Fruit fly (Drosophila melanogaster) whole organism, embryonic: Measurements from ENCODE around the gene HP1b.

Source experiments
- B-H2 ChIP-seq: fragments of 200-800 bp; sonication (Bioruptor generic); optimal IDR thresholded peaks from 2 replicates; lab custom pipeline; 2018; ENCODE audit warnings: missing biosample characterization, mild to moderate bottlenecking, missing genetic modification characterization
- Bgb ChIP-seq: fragments of 200-800 bp; sonication (Bioruptor generic); IDR thresholded peaks from 2 replicates; pipeline ENCODE4 v1.3.6; 2022; ENCODE audit warnings: missing biosample characterization, missing genetic modification characterization; ENCODE audit not compliant: partially characterized antibody
- CG1024 ChIP-seq: fragments of 200-800 bp; sonication (Bioruptor generic); IDR thresholded peaks from 2 replicates; pipeline ENCODE4 v1.3.6; 2022; ENCODE audit warnings: missing biosample characterization, missing genetic modification characterization
- CG10366 ChIP-seq: fragments of 200-800 bp; sonication (Bioruptor generic); IDR thresholded peaks from 2 replicates; pipeline ENCODE4 v1.3.6; 2022; ENCODE audit warnings: missing biosample characterization, missing genetic modification characterization
- CG11247 ChIP-seq: fragments of 200-800 bp; sonication (Bioruptor generic); IDR thresholded peaks from 2 replicates; pipeline ENCODE4 v1.3.6; 2022; ENCODE audit warnings: missing biosample characterization, missing genetic modification characterization
- CG11695 ChIP-seq: fragments of 200-800 bp; sonication (Bioruptor generic); IDR thresholded peaks from 3 replicates; pipeline ENCODE4 v1.3.6; 2022; ENCODE audit warnings: missing biosample characterization, missing genetic modification characterization
- CG12236 ChIP-seq: fragments of 200-800 bp; sonication (Bioruptor generic); optimal IDR thresholded peaks from 2 replicates; lab custom pipeline; 2016; ENCODE audit warnings: missing biosample characterization, missing genetic modification characterization
- CG12391 ChIP-seq: fragments of 200-800 bp; sonication (Bioruptor generic); optimal IDR thresholded peaks from 3 replicates; lab custom pipeline; 2018; ENCODE audit warnings: missing biosample characterization, mild to moderate bottlenecking, missing genetic modification characterization, moderate library complexity
- CG13894 ChIP-seq: fragments of 200-800 bp; sonication (Bioruptor generic); optimal IDR thresholded peaks from 3 replicates; lab custom pipeline; 2018; ENCODE audit warnings: missing biosample characterization, mild to moderate bottlenecking, missing genetic modification characterization, moderate library complexity
- CG1529 ChIP-seq: fragments of 200-800 bp; sonication (Bioruptor generic); optimal IDR thresholded peaks from 3 replicates; lab custom pipeline; 2018; ENCODE audit warnings: missing biosample characterization, missing genetic modification characterization
- CG15514 ChIP-seq: fragments of 200-800 bp; sonication (Bioruptor generic); optimal IDR thresholded peaks from 3 replicates; lab custom pipeline; 2017; ENCODE audit warnings: missing biosample characterization, missing genetic modification characterization, mild to moderate bottlenecking, moderate library complexity, missing genetic modification reagents
- CG15601 ChIP-seq: fragments of 200-800 bp; sonication (Bioruptor generic); optimal IDR thresholded peaks from 3 replicates; lab custom pipeline; 2019; ENCODE audit warnings: missing biosample characterization, mild to moderate bottlenecking, missing genetic modification characterization, moderate library complexity
- CG15696 ChIP-seq: fragments of 200-800 bp; sonication (Bioruptor generic); optimal IDR thresholded peaks from 2 replicates; lab custom pipeline; 2019; ENCODE audit warnings: missing biosample characterization, mild to moderate bottlenecking, missing genetic modification characterization, moderate library complexity
- CG16779 ChIP-seq: fragments of 200-800 bp; sonication (Bioruptor generic); IDR thresholded peaks from 2 replicates; pipeline ENCODE4 v1.3.6; 2022; ENCODE audit warnings: missing biosample characterization, missing genetic modification characterization
- CG17186 ChIP-seq: fragments of 200-800 bp; sonication (Bioruptor generic); optimal IDR thresholded peaks from 3 replicates; lab custom pipeline; 2017; ENCODE audit warnings: missing biosample characterization, missing genetic modification reagents, missing genetic modification characterization
- CG2712 ChIP-seq: fragments of 200-800 bp; optimal IDR thresholded peaks from 3 replicates; lab custom pipeline; 2019; ENCODE audit warnings: missing biosample characterization, mild to moderate bottlenecking, missing genetic modification characterization, moderate library complexity
- CG30403 ChIP-seq: fragments of 200-800 bp; sonication (Bioruptor generic); optimal IDR thresholded peaks from 3 replicates; lab custom pipeline; 2016; ENCODE audit warnings: missing biosample characterization, missing genetic modification characterization
- CG33213 ChIP-seq: fragments of 200-800 bp; sonication (Bioruptor generic); optimal IDR thresholded peaks from 3 replicates; lab custom pipeline; 2016; ENCODE audit warnings: missing biosample characterization, missing genetic modification characterization
- CG4282 ChIP-seq: fragments of 200-800 bp; sonication (Bioruptor generic); optimal IDR thresholded peaks from 2 replicates; lab custom pipeline; 2016; ENCODE audit warnings: missing biosample characterization, missing genetic modification characterization
- CG43689 ChIP-seq: fragments of 200-800 bp; sonication (Bioruptor generic); IDR thresholded peaks from 2 replicates; pipeline ENCODE4 v1.3.6; 2022; ENCODE audit warnings: missing biosample characterization, missing genetic modification characterization
- CG4424 ChIP-seq: fragments of 200-800 bp; sonication (Bioruptor generic); optimal IDR thresholded peaks from 3 replicates; lab custom pipeline; 2016; ENCODE audit warnings: missing biosample characterization, missing genetic modification characterization
- CG5180 ChIP-seq: fragments of 200-800 bp; sonication (Bioruptor generic); optimal IDR thresholded peaks from 3 replicates; lab custom pipeline; 2017; ENCODE audit warnings: missing biosample characterization, missing genetic modification characterization, mild to moderate bottlenecking, moderate library complexity, missing genetic modification reagents
- CG6654 ChIP-seq: fragments of 200-800 bp; sonication (Bioruptor generic); optimal IDR thresholded peaks from 2 replicates; lab custom pipeline; 2017; ENCODE audit warnings: missing biosample characterization, mild to moderate bottlenecking, missing genetic modification characterization
- CG6854 ChIP-seq: fragments of 200-800 bp; sonication (Bioruptor generic); optimal IDR thresholded peaks from 3 replicates; lab custom pipeline; 2017; ENCODE audit warnings: missing biosample characterization, mild to moderate bottlenecking, missing genetic modification characterization
- CG8765 ChIP-seq: fragments of 200-800 bp; sonication (Bioruptor generic); IDR thresholded peaks from 2 replicates; pipeline ENCODE4 v1.3.6; 2022; ENCODE audit warnings: missing biosample characterization, missing genetic modification characterization
- CG9876 ChIP-seq: fragments of 200-800 bp; sonication (Bioruptor generic); optimal IDR thresholded peaks from 2 replicates; lab custom pipeline; 2016; ENCODE audit warnings: missing biosample characterization, missing genetic modification characterization
- Dll ChIP-seq: fragments of 200-800 bp; sonication (Bioruptor generic); IDR thresholded peaks from 4 replicates; pipeline ENCODE4 v1.3.6; 2022; ENCODE audit warnings: missing biosample characterization, missing genetic modification characterization; ENCODE audit not compliant: partially characterized antibody
- Dp ChIP-seq: fragments of 200-800 bp; sonication (Bioruptor generic); optimal IDR thresholded peaks from 2 replicates; lab custom pipeline; 2018; ENCODE audit warnings: missing biosample characterization, mild to moderate bottlenecking, missing genetic modification characterization, moderate library complexity
- ERR ChIP-seq: fragments of 200-800 bp; sonication (Bioruptor generic); optimal IDR thresholded peaks from 2 replicates; lab custom pipeline; 2016; ENCODE audit warnings: missing biosample characterization, missing genetic modification characterization
- Hmx ChIP-seq: fragments of 200-800 bp; sonication (Bioruptor generic); optimal IDR thresholded peaks from 2 replicates; lab custom pipeline; 2016; ENCODE audit warnings: missing biosample characterization, missing genetic modification characterization
- NC2β ChIP-seq: fragments of 200-800 bp; sonication (Bioruptor generic); optimal IDR thresholded peaks from 2 replicates; lab custom pipeline; 2016; ENCODE audit warnings: missing biosample characterization, missing genetic modification characterization
- Nf-YC ChIP-seq: fragments of 200-800 bp; optimal IDR thresholded peaks from 3 replicates; lab custom pipeline; 2019; ENCODE audit warnings: missing biosample characterization, mild to moderate bottlenecking, missing genetic modification characterization, moderate library complexity
- Ptx1 ChIP-seq: fragments of 200-800 bp; sonication (Bioruptor generic); IDR thresholded peaks from 2 replicates; pipeline ENCODE4 v1.3.6; 2022; ENCODE audit warnings: missing biosample characterization, missing genetic modification characterization
- Scr ChIP-seq: fragments of 200-800 bp; sonication (Bioruptor generic); IDR thresholded peaks from 2 replicates; pipeline ENCODE4 v1.3.6; 2022; ENCODE audit warnings: missing biosample characterization, missing genetic modification characterization; ENCODE audit not compliant: partially characterized antibody
- TFAM ChIP-seq: fragments of 200-800 bp; sonication (Bioruptor generic); optimal IDR thresholded peaks from 2 replicates; lab custom pipeline; 2017; ENCODE audit warnings: missing biosample characterization, missing genetic modification characterization, inconsistent platforms
- ara ChIP-seq: fragments of 200-800 bp; sonication (Bioruptor generic); IDR thresholded peaks from 2 replicates; pipeline ENCODE4 v1.3.6; 2022; ENCODE audit warnings: missing biosample characterization, missing genetic modification characterization
- en ChIP-seq: fragments of 200-800 bp; sonication (Bioruptor generic); optimal IDR thresholded peaks from 2 replicates; lab custom pipeline; 2016; ENCODE audit warnings: missing biosample characterization, missing genetic modification characterization
- gcm ChIP-seq: fragments of 200-800 bp; sonication (Bioruptor generic); optimal IDR thresholded peaks from 2 replicates; lab custom pipeline; 2019; ENCODE audit warnings: missing biosample characterization, mild to moderate bottlenecking, missing genetic modification characterization, moderate library complexity
- gro ChIP-seq: fragments of 200-800 bp; sonication (Bioruptor generic); optimal IDR thresholded peaks from 2 replicates; lab custom pipeline; 2016; ENCODE audit warnings: missing biosample characterization, missing genetic modification characterization
- inv ChIP-seq: fragments of 200-800 bp; sonication (Bioruptor generic); IDR thresholded peaks from 2 replicates; pipeline ENCODE4 v1.3.6; 2022; ENCODE audit warnings: missing biosample characterization, missing genetic modification characterization; ENCODE audit not compliant: partially characterized antibody
- peb ChIP-seq: fragments of 200-800 bp; sonication (Bioruptor generic); IDR thresholded peaks from 2 replicates; pipeline ENCODE4 v1.3.6; 2022; ENCODE audit warnings: missing biosample characterization, missing genetic modification characterization
- pho ChIP-seq: fragments of 200-800 bp; sonication (Bioruptor generic); optimal IDR thresholded peaks from 2 replicates; lab custom pipeline; 2016; ENCODE audit warnings: missing biosample characterization, missing genetic modification characterization
- sc ChIP-seq, 3 experiments: fragments of >200 bp in 2 of 3; fragments of 200-800 bp in 1 of 3; sonication (Bioruptor generic) in 1 of 3; optimal IDR thresholded peaks; 2 replicates in 2 of 3; 3 replicates in 1 of 3; lab custom pipeline; 2017; ENCODE audit warnings: mild to moderate bottlenecking in 1 of 3, missing biosample characterization in 1 of 3, missing genetic modification characterization in 1 of 3, missing genetic modification reagents in 1 of 3
- so ChIP-seq: fragments of 200-800 bp; sonication (Bioruptor generic); IDR thresholded peaks from 3 replicates; pipeline ENCODE4 v1.3.6; 2022; ENCODE audit warnings: missing biosample characterization, missing genetic modification characterization
- tgo ChIP-seq: fragments of 200-800 bp; sonication (Bioruptor generic); IDR thresholded peaks from 3 replicates; pipeline ENCODE4 v1.3.6; 2022; ENCODE audit warnings: missing biosample characterization, missing genetic modification characterization
- tna ChIP-seq: fragments of 200-800 bp; sonication (Bioruptor generic); IDR thresholded peaks from 2 replicates; pipeline ENCODE4 v1.3.6; 2022; ENCODE audit warnings: missing biosample characterization, missing genetic modification characterization; ENCODE audit not compliant: partially characterized antibody
- tx ChIP-seq: fragments of 200-800 bp; sonication (Bioruptor generic); optimal IDR thresholded peaks from 2 replicates; lab custom pipeline; 2016; ENCODE audit warnings: missing biosample characterization, missing genetic modification characterization
- unpg ChIP-seq: fragments of 200-800 bp; sonication (Bioruptor generic); optimal IDR thresholded peaks from 3 replicates; lab custom pipeline; 2018; ENCODE audit warnings: missing biosample characterization, mild to moderate bottlenecking, missing genetic modification characterization, moderate library complexity
- z ChIP-seq: fragments of 200-800 bp; sonication (Bioruptor generic); IDR thresholded peaks from 3 replicates; pipeline ENCODE4 v1.3.6; 2022; ENCODE audit warnings: missing biosample characterization, missing genetic modification characterization
- zfh2 ChIP-seq: fragments of 200-800 bp; sonication (Bioruptor generic); optimal IDR thresholded peaks from 2 replicates; lab custom pipeline; 2016; ENCODE audit warnings: missing biosample characterization, missing genetic modification characterization

The HP1b gene

dm6 chrX:9080962-9081361, at the start of gene HP1b, which contains the start of gene CG7246 (continued):
- TF ChIP-seq CG13894 (tag; lab: Kevin White, UChicago) (peak; percentile 59), CG33213 (no peak), CG6854 (GFP tag; lab: Kevin White, UChicago) (no peak), peb (peak; percentile 60), CG9876 (GFP tag; lab: Kevin White, UChicago) (no peak), Ptx1 (GFP tag; lab: Robert Waterston, UW) (peak; percentile 84), CG4424 (GFP tag; lab: Kevin White, UChicago) (peak; percentile 62), sc (optimal IDR thresholded peaks at IDR 0.05; lab: Kevin White, UChicago) (no peak), sc (GFP tag; optimal IDR thresholded peaks at IDR 0.05; lab: Kevin White, UChicago) (peak; percentile 11), so (GFP tag; lab: Robert Waterston, UW) (peak; percentile 62; the same call in 1 of the 3 replicates), CG4282 (GFP tag; lab: Kevin White, UChicago) (no peak), CG8765 (GFP tag; lab: Robert Waterston, UW) (0 out of 2 replicates have a peak, but pooled peaks have one; percentile 40), tgo (GFP tag; lab: Robert Waterston, UW) (peak; percentile 72), CG2712 (tag; lab: Kevin White, UChicago) (peak; percentile 82), NC2β (no peak), CG16779 (GFP tag; lab: Robert Waterston, UW) (no peak), CG12236 (GFP tag; lab: Kevin White, UChicago) (no peak), gro (GFP tag; lab: Kevin White, UChicago) (peak; percentile 17), Dll (peak; percentile 85), CG17186 (GFP tag; lab: Kevin White, UChicago) (peak; percentile 47), CG5180 (GFP tag; lab: Kevin White, UChicago) (no peak), CG11695 (GFP tag; lab: Robert Waterston, UW) (peak; percentile 53; the same call in 1 of the 3 replicates), ara (GFP tag; lab: Robert Waterston, UW) (peak; percentile 54; the same call in 1 of the 2 replicates), CG11247 (GFP tag; lab: Robert Waterston, UW) (peak; percentile 71), Scr (GFP tag; lab: Robert Waterston, UW) (peak; percentile 86), Nf-YC (tag; lab: Kevin White, UChicago) (peak; percentile 64), CG30403 (GFP tag; lab: Kevin White, UChicago) (peak; percentile 74), B-H2 (GFP tag; lab: Kevin White, UChicago) (peak; percentile 69), unpg (GFP tag; lab: Kevin White, UChicago) (peak; percentile 72), Dp (GFP tag; lab: Kevin White, UChicago) (peak; percentile 47), zfh2 (GFP tag; lab: Kevin White, UChicago) (peak; percentile 64), inv (GFP tag; lab: Robert Waterston, UW) (peak; percentile 52; the same call in 1 of the 2 replicates), tna (GFP tag; lab: Robert Waterston, UW) (no peak), CG1024 (peak; percentile 35; the same call in 1 of the 2 replicates), CG15696 (tag; lab: Kevin White, UChicago) (peak; percentile 58), TFAM (GFP tag; lab: Kevin White, UChicago) (no peak), CG10366 (GFP tag; lab: Robert Waterston, UW) (peak; percentile 68), ERR (GFP tag; lab: Kevin White, UChicago) (no peak), CG1529 (GFP tag; lab: Kevin White, UChicago) (peak; percentile 37), z (GFP tag; lab: Robert Waterston, UW) (no peak), Bgb (peak; percentile 72), gcm (GFP tag; lab: Kevin White, UChicago) (peak; percentile 64), CG15514 (GFP tag; lab: Kevin White, UChicago) (peak; percentile 77), CG6654 (GFP tag; lab: Kevin White, UChicago) (no peak), Hmx (no peak), CG12391 (tag; lab: Kevin White, UChicago) (peak; percentile 83), en (GFP tag; lab: Kevin White, UChicago) (no peak), pho (GFP tag; lab: Kevin White, UChicago) (peak; percentile 46), CG43689 (no peak), tx (GFP tag; lab: Kevin White, UChicago) (no peak), CG15601 (tag; lab: Kevin White, UChicago) (peak; percentile 40)
